Worm (Caenorhabditis elegans) whole organism, L2 larva: Measurements from ENCODE around the gene aldo-2.

Experiments used
- lsy-2 ChIP-seq, 2 experiments: fragments of 150-350 bp in 1 of 2; sonication (generic microtip) in 1 of 2; optimal IDR thresholded peaks; 2 replicates each; lab custom pipeline; 2014 to 2017; ENCODE audit warnings: missing biosample characterization in 2 of 2, missing genetic modification characterization in 2 of 2
- unc-62 ChIP-seq: fragments of 150-350 bp; optimal IDR thresholded peaks from 2 replicates; lab custom pipeline; 2014; ENCODE audit warnings: missing biosample characterization, missing genetic modification reagents, missing genetic modification characterization

- TF ChIP-seq unc-62 (GFP tag; lab: Kevin White, UChicago) (no peak), lsy-2 (tag; optimal IDR thresholded peaks at IDR 0.05; lab: Kevin White, UChicago) (peak in 1 of 2 experiments; percentile 76)
These were observed 1.8 kb upstream of the aldo-2 start, which contains the start of the genes mig-21 and F01F1.2 for ce11 chrIII:5878215-5878614.
